Fruit fly (Drosophila melanogaster) whole organism, embryonic: ENCODE results near the gene Hr83.

Experiments
- ATbp ChIP-seq: fragments of 200-800 bp; sonication (Bioruptor generic); optimal IDR thresholded peaks from 2 replicates; lab custom pipeline; 2017; ENCODE audit warnings: missing biosample characterization, mild to moderate bottlenecking, missing genetic modification characterization, missing genetic modification reagents
- CG10462 ChIP-seq: fragments of 200-800 bp; sonication (Bioruptor generic); optimal IDR thresholded peaks from 2 replicates; lab custom pipeline; 2016; ENCODE audit warnings: missing biosample characterization, missing genetic modification characterization
- CG11695 ChIP-seq: fragments of 200-800 bp; sonication (Bioruptor generic); IDR thresholded peaks from 3 replicates; pipeline ENCODE4 v1.3.6; 2022; ENCODE audit warnings: missing biosample characterization, missing genetic modification characterization
- CG11723 ChIP-seq: fragments of 200-800 bp; sonication (Bioruptor generic); optimal IDR thresholded peaks from 2 replicates; lab custom pipeline; 2017; ENCODE audit warnings: missing biosample characterization, mild to moderate bottlenecking, missing genetic modification characterization
- CG12219 ChIP-seq: fragments of 200-800 bp; sonication (Bioruptor generic); optimal IDR thresholded peaks from 3 replicates; lab custom pipeline; 2018; ENCODE audit warnings: missing biosample characterization, mild to moderate bottlenecking, missing genetic modification characterization
- CG13287 ChIP-seq: fragments of 200-800 bp; sonication (Bioruptor generic); IDR thresholded peaks from 2 replicates; pipeline ENCODE4 v1.3.6; 2022; ENCODE audit warnings: missing biosample characterization, missing genetic modification characterization; ENCODE audit not compliant: partially characterized antibody
- CG15269 ChIP-seq: fragments of 200-800 bp; sonication (Bioruptor generic); optimal IDR thresholded peaks from 2 replicates; lab custom pipeline; 2018; ENCODE audit warnings: missing biosample characterization, mild to moderate bottlenecking, missing genetic modification characterization, moderate library complexity
- CG16815 ChIP-seq: fragments of 200-800 bp; sonication (Bioruptor generic); optimal IDR thresholded peaks from 3 replicates; lab custom pipeline; 2017; ENCODE audit warnings: missing biosample characterization, mild to moderate bottlenecking, missing genetic modification characterization
- CG17328 ChIP-seq: fragments of 200-800 bp; sonication (Bioruptor generic); IDR thresholded peaks from 2 replicates; pipeline ENCODE4 v1.3.6; 2022; ENCODE audit warnings: missing biosample characterization, missing genetic modification characterization
- CG18262 ChIP-seq: fragments of 200-800 bp; optimal IDR thresholded peaks from 3 replicates; lab custom pipeline; 2019; ENCODE audit warnings: missing biosample characterization, mild to moderate bottlenecking, missing genetic modification characterization, moderate library complexity
- CG18476 ChIP-seq: fragments of 200-800 bp; sonication (Bioruptor generic); optimal IDR thresholded peaks from 2 replicates; lab custom pipeline; 2016; ENCODE audit warnings: missing biosample characterization, mild to moderate bottlenecking, missing genetic modification characterization
- CG31224 ChIP-seq: fragments of 200-800 bp; sonication (Bioruptor generic); IDR thresholded peaks from 2 replicates; pipeline ENCODE4 v1.3.6; 2022; ENCODE audit warnings: missing biosample characterization, missing genetic modification characterization
- CG33213 ChIP-seq: fragments of 200-800 bp; sonication (Bioruptor generic); optimal IDR thresholded peaks from 3 replicates; lab custom pipeline; 2016; ENCODE audit warnings: missing biosample characterization, missing genetic modification characterization
- CG34376 ChIP-seq: fragments of 200-800 bp; sonication (Bioruptor generic); optimal IDR thresholded peaks from 2 replicates; lab custom pipeline; 2018; ENCODE audit warnings: missing biosample characterization, mild to moderate bottlenecking, missing genetic modification characterization
- CG3838 ChIP-seq: fragments of 200-800 bp; sonication (Bioruptor generic); optimal IDR thresholded peaks from 3 replicates; lab custom pipeline; 2016; ENCODE audit warnings: missing biosample characterization, missing genetic modification characterization
- CG3995 ChIP-seq: fragments of 200-800 bp; sonication (Bioruptor generic); optimal IDR thresholded peaks from 3 replicates; lab custom pipeline; 2016; ENCODE audit warnings: missing biosample characterization, missing genetic modification characterization
- CG4282 ChIP-seq: fragments of 200-800 bp; sonication (Bioruptor generic); optimal IDR thresholded peaks from 2 replicates; lab custom pipeline; 2016; ENCODE audit warnings: missing biosample characterization, missing genetic modification characterization
- CG7839 ChIP-seq: fragments of 200-800 bp; sonication (Bioruptor generic); optimal IDR thresholded peaks from 3 replicates; lab custom pipeline; 2018; ENCODE audit warnings: missing biosample characterization, mild to moderate bottlenecking, missing genetic modification characterization, moderate library complexity
- CG7963 ChIP-seq: fragments of 200-800 bp; sonication (Bioruptor generic); IDR thresholded peaks from 3 replicates; pipeline ENCODE4 v1.3.6; 2022; ENCODE audit warnings: missing biosample characterization, missing genetic modification characterization; ENCODE audit not compliant: partially characterized antibody
- CG8359 ChIP-seq: fragments of 200-800 bp; sonication (Bioruptor generic); optimal IDR thresholded peaks from 2 replicates; lab custom pipeline; 2017; ENCODE audit warnings: missing biosample characterization, mild to moderate bottlenecking, missing genetic modification characterization, borderline replicate concordance
- CG8944 ChIP-seq: fragments of 200-800 bp; sonication (Bioruptor generic); optimal IDR thresholded peaks from 3 replicates; lab custom pipeline; 2016; ENCODE audit warnings: missing biosample characterization, missing genetic modification characterization
- CG9797 ChIP-seq: fragments of 200-800 bp; sonication (Bioruptor generic); optimal IDR thresholded peaks from 3 replicates; lab custom pipeline; 2018; ENCODE audit warnings: missing biosample characterization, mild to moderate bottlenecking, missing genetic modification characterization
- CG9817 ChIP-seq: fragments of 200-800 bp; sonication (Bioruptor generic); optimal IDR thresholded peaks from 2 replicates; lab custom pipeline; 2018; ENCODE audit warnings: missing biosample characterization, mild to moderate bottlenecking, missing genetic modification characterization, moderate library complexity
- CrebB ChIP-seq: fragments of 200-800 bp; sonication (Bioruptor generic); optimal IDR thresholded peaks from 3 replicates; lab custom pipeline; 2018; ENCODE audit warnings: missing biosample characterization, mild to moderate bottlenecking, missing genetic modification characterization
- D19A ChIP-seq: fragments of 200-800 bp; optimal IDR thresholded peaks from 3 replicates; lab custom pipeline; 2019; ENCODE audit warnings: missing biosample characterization, mild to moderate bottlenecking, missing genetic modification characterization, moderate library complexity
- Gsc ChIP-seq: fragments of 200-800 bp; sonication (Bioruptor generic); IDR thresholded peaks from 2 replicates; pipeline ENCODE4 v1.3.6; 2022; ENCODE audit warnings: missing biosample characterization, missing genetic modification characterization
- H2.0 ChIP-seq: fragments of 200-800 bp; sonication (Bioruptor generic); IDR thresholded peaks from 2 replicates; pipeline ENCODE4 v1.3.6; 2022; ENCODE audit warnings: missing biosample characterization, missing genetic modification characterization
- Hr39 ChIP-seq: fragments of >200 bp; optimal IDR thresholded peaks from 2 replicates; lab custom pipeline; 2017
- Lim3 ChIP-seq: fragments of 200-800 bp; sonication (Bioruptor generic); IDR thresholded peaks from 2 replicates; pipeline ENCODE4 v1.3.6; 2022; ENCODE audit warnings: missing biosample characterization, missing genetic modification characterization
- MTF-1 ChIP-seq: fragments of 200-800 bp; sonication (Bioruptor generic); optimal IDR thresholded peaks from 2 replicates; lab custom pipeline; 2018; ENCODE audit warnings: missing biosample characterization, mild to moderate bottlenecking, missing genetic modification characterization, borderline replicate concordance
- Max ChIP-seq: fragments of 200-800 bp; sonication (Bioruptor generic); optimal IDR thresholded peaks from 2 replicates; lab custom pipeline; 2016; ENCODE audit warnings: missing biosample characterization, mild to moderate bottlenecking, missing genetic modification characterization
- NFAT ChIP-seq: fragments of 200-800 bp; sonication (Bioruptor generic); IDR thresholded peaks from 2 replicates; pipeline ENCODE4 v1.3.6; 2022; ENCODE audit warnings: missing biosample characterization, missing genetic modification characterization
- Oli ChIP-seq: fragments of 200-800 bp; sonication (Bioruptor generic); optimal IDR thresholded peaks from 2 replicates; lab custom pipeline; 2018; ENCODE audit warnings: missing biosample characterization, mild to moderate bottlenecking, missing genetic modification characterization, moderate library complexity
- PHDP ChIP-seq: fragments of 200-800 bp; sonication (Bioruptor generic); optimal IDR thresholded peaks from 3 replicates; lab custom pipeline; 2018; ENCODE audit warnings: missing biosample characterization, mild to moderate bottlenecking, missing genetic modification characterization, moderate library complexity
- Sry-β ChIP-seq: fragments of 200-800 bp; sonication (Bioruptor generic); optimal IDR thresholded peaks from 2 replicates; lab custom pipeline; 2018; ENCODE audit warnings: missing biosample characterization, mild to moderate bottlenecking, missing genetic modification characterization, moderate library complexity
- Taf1 ChIP-seq: fragments of 200-800 bp; sonication (Bioruptor generic); IDR thresholded peaks from 2 replicates; pipeline ENCODE4 v1.3.6; 2022; ENCODE audit warnings: missing biosample characterization, missing genetic modification characterization
- Usf ChIP-seq: fragments of 200-800 bp; sonication (Bioruptor generic); optimal IDR thresholded peaks from 2 replicates; lab custom pipeline; 2017; ENCODE audit warnings: missing genotype, missing biosample characterization, missing genetic modification characterization
- abd-A ChIP-seq: fragments of 200-800 bp; sonication (Bioruptor generic); optimal IDR thresholded peaks from 3 replicates; lab custom pipeline; 2019; ENCODE audit warnings: missing biosample characterization, mild to moderate bottlenecking, missing genetic modification characterization, moderate library complexity
- cg ChIP-seq: fragments of 200-800 bp; sonication (Bioruptor generic); optimal IDR thresholded peaks from 3 replicates; lab custom pipeline; 2019; ENCODE audit warnings: missing biosample characterization, mild to moderate bottlenecking, missing genetic modification characterization, moderate library complexity
- disco-r ChIP-seq: fragments of 200-800 bp; sonication (Bioruptor generic); optimal IDR thresholded peaks from 2 replicates; lab custom pipeline; 2016; ENCODE audit warnings: missing biosample characterization, missing genetic modification characterization
- dmrt11E ChIP-seq: fragments of 200-800 bp; sonication (Bioruptor generic); optimal IDR thresholded peaks from 3 replicates; lab custom pipeline; 2018; ENCODE audit warnings: missing biosample characterization, mild to moderate bottlenecking, missing genetic modification characterization, moderate library complexity
- eve ChIP-seq, 2 experiments: fragments of >200 bp; optimal IDR thresholded peaks; 2 replicates each; lab custom pipeline; 2017; ENCODE audit warnings: missing biosample characterization in 2 of 2, missing genetic modification characterization in 2 of 2
- eyg ChIP-seq: fragments of 200-800 bp; sonication (Bioruptor generic); optimal IDR thresholded peaks from 3 replicates; lab custom pipeline; 2016; ENCODE audit warnings: missing biosample characterization, missing genetic modification characterization
- fd3F ChIP-seq: fragments of 200-800 bp; sonication (Bioruptor generic); optimal IDR thresholded peaks from 2 replicates; lab custom pipeline; 2018; ENCODE audit warnings: missing biosample characterization, mild to moderate bottlenecking, missing genetic modification characterization, moderate library complexity
- fd64A ChIP-seq: fragments of 200-800 bp; sonication (Bioruptor generic); optimal IDR thresholded peaks from 3 replicates; lab custom pipeline; 2018; ENCODE audit warnings: missing biosample characterization, mild to moderate bottlenecking, missing genetic modification characterization
- gcm ChIP-seq: fragments of 200-800 bp; sonication (Bioruptor generic); optimal IDR thresholded peaks from 2 replicates; lab custom pipeline; 2019; ENCODE audit warnings: missing biosample characterization, mild to moderate bottlenecking, missing genetic modification characterization, moderate library complexity
- gt ChIP-seq: fragments of 200-800 bp; sonication (Bioruptor generic); IDR thresholded peaks from 2 replicates; pipeline ENCODE4 v1.3.6; 2022; ENCODE audit warnings: missing biosample characterization, missing genetic modification characterization
- h ChIP-seq: fragments of >200 bp; optimal IDR thresholded peaks from 2 replicates; lab custom pipeline; 2017
- pb ChIP-seq: fragments of 200-800 bp; sonication (Bioruptor generic); optimal IDR thresholded peaks from 3 replicates; lab custom pipeline; 2016; ENCODE audit warnings: missing biosample characterization, missing genetic modification characterization
- scrt ChIP-seq: fragments of 200-800 bp; sonication (Bioruptor generic); optimal IDR thresholded peaks from 2 replicates; lab custom pipeline; 2018; ENCODE audit warnings: missing biosample characterization, mild to moderate bottlenecking, missing genetic modification characterization, moderate library complexity
- sna ChIP-seq: fragments of 200-800 bp; sonication (Bioruptor generic); IDR thresholded peaks from 2 replicates; pipeline ENCODE4 v1.3.6; 2022; ENCODE audit warnings: missing biosample characterization, missing genetic modification characterization; ENCODE audit not compliant: partially characterized antibody
- zf30C ChIP-seq: fragments of 200-800 bp; sonication (Bioruptor generic); optimal IDR thresholded peaks from 3 replicates; lab custom pipeline; 2018; ENCODE audit warnings: missing biosample characterization, mild to moderate bottlenecking, missing genetic modification characterization

The Hr83 gene

dm6 chr3R:6380129-6380528 lies 31.1 kb downstream of the Hr83 start, which contains the start of the genes CG1024 and TfIIFalpha (continued):
- TF ChIP-seq zf30C (GFP tag; lab: Kevin White, UChicago) (no peak), Taf1 (GFP tag; lab: Robert Waterston, UW) (no peak), ATbp (GFP tag; lab: Kevin White, UChicago) (no peak), CG10462 (GFP tag; lab: Kevin White, UChicago) (no peak), Lim3 (GFP tag; lab: Robert Waterston, UW) (no peak), pb (GFP tag; lab: Kevin White, UChicago) (no peak), CG9817 (tag; lab: Kevin White, UChicago) (no peak), CG11695 (GFP tag; lab: Robert Waterston, UW) (no peak), CG13287 (peak; percentile 92), disco-r (no peak), CG18262 (tag; lab: Kevin White, UChicago) (no peak), CG16815 (no peak), Max (GFP tag; lab: Kevin White, UChicago) (peak; percentile 7), dmrt11E (tag; lab: Kevin White, UChicago) (no peak), cg (GFP tag; lab: Kevin White, UChicago) (peak; percentile 39), gt (GFP tag; lab: Robert Waterston, UW) (no peak), CG15269 (no peak), gcm (GFP tag; lab: Kevin White, UChicago) (no peak), MTF-1 (no peak), eve (GFP tag; optimal IDR thresholded peaks at IDR 0.05; lab: Kevin White, UChicago) (no peak), CG8359 (GFP tag; lab: Kevin White, UChicago) (no peak), Hr39 (no peak), CG3838 (GFP tag; lab: Kevin White, UChicago) (no peak), fd64A (GFP tag; lab: Kevin White, UChicago) (no peak), Usf (GFP tag; lab: Kevin White, UChicago) (no peak), CG17328 (GFP tag; lab: Robert Waterston, UW) (no peak), h (lab: Kevin White, UChicago) (no peak), PHDP (tag; lab: Kevin White, UChicago) (no peak), CG4282 (GFP tag; lab: Kevin White, UChicago) (no peak), Oli (tag; lab: Kevin White, UChicago) (no peak), Gsc (GFP tag; lab: Robert Waterston, UW) (no peak), fd3F (GFP tag; lab: Kevin White, UChicago) (no peak), CG18476 (GFP tag; lab: Kevin White, UChicago) (no peak), scrt (no peak), CrebB (no peak), CG7963 (GFP tag; lab: Robert Waterston, UW) (peak; percentile 87), CG7839 (no peak), NFAT (GFP tag; lab: Robert Waterston, UW) (no peak), CG9797 (GFP tag; lab: Kevin White, UChicago) (no peak), H2.0 (GFP tag; lab: Robert Waterston, UW) (no peak), CG33213 (no peak), CG3995 (GFP tag; lab: Kevin White, UChicago) (peak; percentile 98), CG34376 (GFP tag; lab: Kevin White, UChicago) (no peak), eyg (GFP tag; lab: Kevin White, UChicago) (no peak), CG8944 (GFP tag; lab: Kevin White, UChicago) (no peak), Sry-β (GFP tag; lab: Kevin White, UChicago) (peak; percentile 3), CG12219 (GFP tag; lab: Kevin White, UChicago) (no peak), CG11723 (GFP tag; lab: Kevin White, UChicago) (no peak), abd-A (no peak), sna (GFP tag; lab: Robert Waterston, UW) (peak; percentile 90), CG31224 (GFP tag; lab: Robert Waterston, UW) (no peak), D19A (tag; lab: Kevin White, UChicago) (no peak)
